Worm (Caenorhabditis elegans) whole organism, L4 larva: ENCODE results near the gene cdh-8.

Source experiments
- D1046.2 ChIP-seq: fragments of 200-800 bp; sonication (Bioruptor generic); IDR thresholded peaks from 2 replicates; pipeline ENCODE4 v1.3.6; 2022; ENCODE audit warnings: missing genetic modification characterization, missing compliant biosample characterization
- F37D6.2 ChIP-seq: sonication (generic microtip); optimal IDR thresholded peaks from 2 replicates; lab custom pipeline; 2016; ENCODE audit warnings: mild to moderate bottlenecking, missing genetic modification characterization, missing compliant biosample characterization
- T20F7.1 ChIP-seq: fragments of 200-800 bp; sonication (Bioruptor generic); optimal IDR thresholded peaks from 2 replicates; lab custom pipeline; 2018; ENCODE audit warnings: mild to moderate bottlenecking, missing genetic modification characterization, missing compliant biosample characterization
- T26A8.4 ChIP-seq: fragments of 200-800 bp; sonication (Bioruptor generic); IDR thresholded peaks from 2 replicates; pipeline ENCODE4 v1.3.6; 2022; ENCODE audit warnings: missing genetic modification characterization, missing compliant biosample characterization
- Y48G9A.11 ChIP-seq: fragments of 200-800 bp; sonication (Bioruptor generic); IDR thresholded peaks from 2 replicates; pipeline ENCODE4 v1.3.6; 2022; ENCODE audit warnings: missing genetic modification reagents, missing genetic modification characterization, missing compliant biosample characterization
- Y5F2A.4 ChIP-seq: fragments of 200-800 bp; sonication (Bioruptor generic); optimal IDR thresholded peaks from 2 replicates; lab custom pipeline; 2018; ENCODE audit warnings: mild to moderate bottlenecking, missing genetic modification characterization, missing compliant biosample characterization
- ZK337.2 ChIP-seq: fragments of 200-800 bp; sonication (Bioruptor generic); IDR thresholded peaks from 2 replicates; pipeline ENCODE4 v1.3.6; 2022; ENCODE audit warnings: missing genetic modification reagents, missing genetic modification characterization, missing compliant biosample characterization
- aha-1 ChIP-seq: fragments of 150-350 bp; peaks from one replicate; lab custom pipeline; 2014; ENCODE audit warnings: missing biosample characterization, missing genetic modification characterization
- arid-1 ChIP-seq: fragments of 200-800 bp; sonication (Bioruptor generic); conservative IDR thresholded peaks from 2 replicates; pipeline ENCODE4 v1.3.6; 2022; ENCODE audit warnings: missing genetic modification reagents, missing genetic modification characterization, missing compliant biosample characterization
- ceh-62 ChIP-seq: sonication (generic microtip); optimal IDR thresholded peaks from 2 replicates; lab custom pipeline; 2017; ENCODE audit warnings: missing biosample characterization, missing genetic modification characterization
- ces-1 ChIP-seq: fragments of 150-350 bp; sonication (generic microtip); optimal IDR thresholded peaks from 4 replicates; lab custom pipeline; 2014; ENCODE audit warnings: missing biosample characterization, missing genetic modification reagents, missing genetic modification characterization
- cey-2 ChIP-seq: sonication (generic microtip); optimal IDR thresholded peaks from 3 replicates; lab custom pipeline; 2017; ENCODE audit warnings: missing genetic modification characterization, mild to moderate bottlenecking, missing compliant biosample characterization, antibody characterized with exemption, borderline replicate concordance; ENCODE audit not compliant: insufficient read depth
- daf-16 ChIP-seq, 3 experiments: sonication (generic microtip); optimal IDR thresholded peaks; 2 replicates each; lab custom pipeline; 2016 to 2017; ENCODE audit warnings: missing genetic modification characterization in 3 of 3, missing genetic modification reagents in 3 of 3, mild to moderate bottlenecking in 2 of 3, missing compliant biosample characterization in 2 of 3, missing biosample characterization in 1 of 3, moderate library complexity in 1 of 3
- dmd-6 ChIP-seq: fragments of 200-800 bp; sonication (Bioruptor generic); IDR thresholded peaks from 2 replicates; pipeline ENCODE4 v1.3.6; 2022; ENCODE audit warnings: missing genetic modification reagents, missing genetic modification characterization, missing compliant biosample characterization
- dmd-9 ChIP-seq: fragments of 200-800 bp; sonication (Bioruptor generic); IDR thresholded peaks from 2 replicates; pipeline ENCODE4 v1.3.6; 2022; ENCODE audit warnings: missing genetic modification reagents, missing genetic modification characterization, missing compliant biosample characterization
- dpl-1 ChIP-seq: fragments of 150-350 bp; optimal IDR thresholded peaks from 2 replicates; lab custom pipeline; 2014; ENCODE audit warnings: missing biosample characterization, missing genetic modification reagents, missing genetic modification characterization
- duxl-1 ChIP-seq: sonication (generic microtip); optimal IDR thresholded peaks from 2 replicates; lab custom pipeline; 2016; ENCODE audit warnings: mild to moderate bottlenecking, missing genetic modification characterization, moderate library complexity, missing compliant biosample characterization; ENCODE audit not compliant: poor library complexity
- egl-27 ChIP-seq: sonication (generic microtip); optimal IDR thresholded peaks from 3 replicates; lab custom pipeline; 2017; ENCODE audit warnings: missing biosample characterization, missing genetic modification reagents, missing genetic modification characterization
- gei-8 ChIP-seq: fragments of 200-800 bp; sonication (Bioruptor generic); optimal IDR thresholded peaks from 2 replicates; lab custom pipeline; 2018; ENCODE audit warnings: mild to moderate bottlenecking, missing genetic modification characterization, missing compliant biosample characterization
- hlh-11 ChIP-seq: fragments of 200-800 bp; sonication (Bioruptor generic); optimal IDR thresholded peaks from 2 replicates; lab custom pipeline; 2018; ENCODE audit warnings: mild to moderate bottlenecking, missing genetic modification characterization, missing compliant biosample characterization
- hlh-30 ChIP-seq: sonication (generic microtip); optimal IDR thresholded peaks from 2 replicates; lab custom pipeline; 2017; ENCODE audit warnings: antibody characterized with exemption, mild to moderate bottlenecking, missing genetic modification characterization, missing compliant biosample characterization; ENCODE audit not compliant: insufficient read depth
- lin-1 ChIP-seq: fragments of 200-800 bp; sonication (Bioruptor generic); IDR thresholded peaks from 2 replicates; pipeline ENCODE4 v1.3.6; 2022; ENCODE audit warnings: missing genetic modification reagents, missing genetic modification characterization, missing compliant biosample characterization
- lin-39 ChIP-seq: fragments of 150-350 bp; optimal IDR thresholded peaks from 2 replicates; lab custom pipeline; 2014; ENCODE audit warnings: missing biosample characterization, missing genetic modification reagents, missing genetic modification characterization
- lir-3 ChIP-seq: sonication (generic microtip); optimal IDR thresholded peaks from 2 replicates; lab custom pipeline; 2016; ENCODE audit warnings: mild to moderate bottlenecking, missing genetic modification characterization, missing compliant biosample characterization
- madf-5 ChIP-seq, 2 experiments: fragments of 200-800 bp; sonication (Bioruptor generic); IDR thresholded peaks; 2 replicates each; pipeline ENCODE4 v1.3.6; 2022; ENCODE audit warnings: missing compliant biosample characterization in 2 of 2, missing genetic modification characterization in 2 of 2
- mdl-1 ChIP-seq, 2 experiments: fragments of 150-350 bp in 1 of 2; sonication (generic microtip) in 1 of 2; optimal IDR thresholded peaks; 2 replicates each; lab custom pipeline; 2014 to 2017; ENCODE audit warnings: missing biosample characterization in 2 of 2, missing genetic modification characterization in 2 of 2
- mdt-29 ChIP-seq: fragments of 200-800 bp; sonication (Bioruptor generic); IDR thresholded peaks from 2 replicates; pipeline ENCODE4 v1.3.6; 2022; ENCODE audit warnings: missing genetic modification reagents, missing genetic modification characterization, missing compliant biosample characterization
- mep-1 ChIP-seq: fragments of 150-350 bp; sonication (generic microtip); optimal IDR thresholded peaks from 3 replicates; lab custom pipeline; 2014; ENCODE audit warnings: missing biosample characterization, missing genetic modification characterization
- mxl-3 ChIP-seq: fragments of 200-800 bp; sonication (Bioruptor generic); optimal IDR thresholded peaks from 2 replicates; lab custom pipeline; 2018; ENCODE audit warnings: mild to moderate bottlenecking, missing genetic modification characterization, missing compliant biosample characterization
- nhr-102 ChIP-seq: sonication (generic microtip); optimal IDR thresholded peaks from 2 replicates; lab custom pipeline; 2016; ENCODE audit warnings: mild to moderate bottlenecking, missing genetic modification characterization, moderate library complexity, missing compliant biosample characterization
- nhr-111 ChIP-seq: fragments of 200-800 bp; sonication (Bioruptor generic); optimal IDR thresholded peaks from 2 replicates; lab custom pipeline; 2018; ENCODE audit warnings: mild to moderate bottlenecking, missing genetic modification characterization, missing compliant biosample characterization
- nhr-25 ChIP-seq: sonication (generic microtip); optimal IDR thresholded peaks from 2 replicates; lab custom pipeline; 2017; ENCODE audit warnings: missing genetic modification characterization, mild to moderate bottlenecking, missing compliant biosample characterization, antibody characterized with exemption, moderate library complexity, borderline replicate concordance; ENCODE audit not compliant: insufficient read depth
- nhr-48 ChIP-seq: sonication (generic microtip); optimal IDR thresholded peaks from 2 replicates; lab custom pipeline; 2016; ENCODE audit warnings: mild to moderate bottlenecking, missing genetic modification characterization, missing compliant biosample characterization
- nhr-76 ChIP-seq: fragments of 150-350 bp; optimal IDR thresholded peaks from 2 replicates; lab custom pipeline; 2014; ENCODE audit warnings: missing biosample characterization, missing genetic modification characterization
- nhr-77 ChIP-seq: fragments of 150-350 bp; optimal IDR thresholded peaks from 2 replicates; lab custom pipeline; 2014; ENCODE audit warnings: missing biosample characterization, missing genetic modification characterization
- pha-4 ChIP-seq, 2 experiments: fragments of 150-350 bp in 1 of 2; fragments of 200-800 bp in 1 of 2; sonication (Bioruptor generic) in 1 of 2; IDR thresholded peaks in 1 of 2; optimal IDR thresholded peaks in 1 of 2; 2 replicates each; pipeline versions ENCODE4 v1.3.6 to Lab custom; 2014 to 2022; ENCODE audit warnings: missing genetic modification characterization in 2 of 2, missing genetic modification reagents in 2 of 2, missing biosample characterization in 1 of 2, missing compliant biosample characterization in 1 of 2
- php-3 ChIP-seq: fragments of 200-800 bp; sonication (Bioruptor generic); IDR thresholded peaks from 2 replicates; pipeline ENCODE4 v1.3.6; 2022; ENCODE audit warnings: missing genetic modification reagents, missing genetic modification characterization, missing compliant biosample characterization
- pqm-1 ChIP-seq: sonication (generic microtip); optimal IDR thresholded peaks from 2 replicates; lab custom pipeline; 2017; ENCODE audit warnings: missing biosample characterization, missing genetic modification characterization
- rbr-2 ChIP-seq: sonication (generic microtip); optimal IDR thresholded peaks from 2 replicates; lab custom pipeline; 2016; ENCODE audit warnings: missing genotype, missing genetic modification characterization, missing compliant biosample characterization
- saeg-2 ChIP-seq: fragments of 200-800 bp; sonication (Bioruptor generic); IDR thresholded peaks from 2 replicates; pipeline ENCODE4 v1.3.6; 2022; ENCODE audit warnings: missing genetic modification reagents, missing genetic modification characterization, missing compliant biosample characterization
- set-16 ChIP-seq: fragments of 200-800 bp; sonication (Bioruptor generic); IDR thresholded peaks from 2 replicates; pipeline ENCODE4 v1.3.6; 2022; ENCODE audit warnings: missing genetic modification reagents, missing genetic modification characterization, missing compliant biosample characterization
- skn-1 ChIP-seq: fragments of 150-350 bp; optimal IDR thresholded peaks from 2 replicates; lab custom pipeline; 2014; ENCODE audit warnings: missing biosample characterization, missing genetic modification characterization
- snpc-1.2 ChIP-seq: fragments of 200-800 bp; sonication (Bioruptor generic); IDR thresholded peaks from 2 replicates; pipeline ENCODE4 v1.3.6; 2022; ENCODE audit warnings: missing genetic modification reagents, missing genetic modification characterization, missing compliant biosample characterization
- tra-1 ChIP-seq: fragments of 200-800 bp; sonication (Bioruptor generic); IDR thresholded peaks from 2 replicates; pipeline ENCODE4 v1.3.6; 2022; ENCODE audit warnings: missing genetic modification reagents, missing genetic modification characterization, missing compliant biosample characterization
- unc-39 ChIP-seq: sonication (generic microtip); optimal IDR thresholded peaks from 2 replicates; lab custom pipeline; 2017; ENCODE audit warnings: missing biosample characterization, missing genetic modification characterization
- unc-62 ChIP-seq, 3 experiments: fragments of 150-350 bp in 1 of 3; sonication (generic microtip); optimal IDR thresholded peaks in 2 of 3; peaks in 1 of 3; 1 replicate in 1 of 3; 2 replicates in 2 of 3; lab custom pipeline; 2014 to 2017; ENCODE audit warnings: missing biosample characterization in 3 of 3, missing genetic modification characterization in 3 of 3, missing genetic modification reagents in 3 of 3, missing genotype in 1 of 3
- zip-11 ChIP-seq: fragments of 200-800 bp; sonication (Bioruptor generic); IDR thresholded peaks from 2 replicates; pipeline ENCODE4 v1.3.6; 2022; ENCODE audit warnings: missing genetic modification characterization, missing compliant biosample characterization
- ztf-11 ChIP-seq: fragments of 150-350 bp; optimal IDR thresholded peaks from 2 replicates; lab custom pipeline; 2014; ENCODE audit warnings: missing biosample characterization, missing genetic modification characterization

Gene cdh-8

ce11 chrIV:295734-296201 is 43.8 kb upstream of the cdh-8 start (continued):
- TF ChIP-seq saeg-2 (GFP tag; lab: Robert Waterston, UW): 0 out of 2 replicates have a peak, but pooled peaks have one; percentile 10
- peak; percentile 52 for TF ChIP-seq mep-1
- peak in 1 of 2 experiments; percentile 92 for TF ChIP-seq unc-62 (GFP tag; optimal IDR thresholded peaks at IDR 0.05 in 1 of 2; lab: Kevin White, UChicago)
- no peak for TF ChIP-seq unc-62 (tag; optimal IDR thresholded peaks at IDR 0.05; lab: Kevin White, UChicago)
- TF ChIP-seq lin-1 (GFP tag; lab: Robert Waterston, UW): no peak; the same call in 1 of the 2 replicates
- TF ChIP-seq T26A8.4: 0 out of 2 replicates have a peak, but pooled peaks have one; percentile 31
- TF ChIP-seq madf-5 (GFP tag; IDR thresholded peaks at IDR 0.05; lab: Robert Waterston, UW): no peak
- TF ChIP-seq tra-1 (GFP tag; lab: Robert Waterston, UW): peak; percentile 60; the same call in 1 of the 2 replicates
- TF ChIP-seq mxl-3 (GFP tag; lab: Kevin White, UChicago): peak; percentile 44
- no peak for TF ChIP-seq egl-27 (tag; lab: Kevin White, UChicago)
- TF ChIP-seq D1046.2 (GFP tag; lab: Robert Waterston, UW): no peak
- TF ChIP-seq snpc-1.2 (GFP tag; lab: Robert Waterston, UW): no peak
- TF ChIP-seq ztf-11 (tag; lab: Kevin White, UChicago): no peak
- peak; percentile 54 for TF ChIP-seq nhr-48 (tag; lab: Kevin White, UChicago)
- TF ChIP-seq T20F7.1 (GFP tag; lab: Kevin White, UChicago): peak; percentile 17
- no peak for TF ChIP-seq lir-3
- no peak for TF ChIP-seq Y5F2A.4
- TF ChIP-seq zip-11: no peak
- no peak for TF ChIP-seq lin-39
- no peak for TF ChIP-seq rbr-2
- no peak for TF ChIP-seq arid-1
- TF ChIP-seq ceh-62 (tag; lab: Kevin White, UChicago): no peak
- TF ChIP-seq dmd-6 (GFP tag; lab: Robert Waterston, UW): peak; percentile 86
- TF ChIP-seq aha-1 (tag; lab: Kevin White, UChicago): peak; percentile 85
- TF ChIP-seq nhr-76: no peak
- TF ChIP-seq nhr-25: no peak
- no peak for TF ChIP-seq nhr-111
- TF ChIP-seq nhr-102 (tag; lab: Kevin White, UChicago): peak; percentile 54
- TF ChIP-seq daf-16 (GFP tag; optimal IDR thresholded peaks at IDR 0.05; lab: Kevin White, UChicago): no peak
- peak; percentile 78 for TF ChIP-seq daf-16 (tag; optimal IDR thresholded peaks at IDR 0.05; lab: Kevin White, UChicago)
- peak; percentile 76 for TF ChIP-seq pqm-1 (tag; lab: Kevin White, UChicago)
- no peak for TF ChIP-seq dmd-9 (GFP tag; lab: Robert Waterston, UW)
- TF ChIP-seq nhr-77 (tag; lab: Kevin White, UChicago): peak; percentile 69
- no peak for TF ChIP-seq ces-1 (GFP tag; lab: Kevin White, UChicago)
- peak; percentile 39 for TF ChIP-seq gei-8
- no peak for TF ChIP-seq duxl-1
- TF ChIP-seq set-16 (GFP tag; lab: Robert Waterston, UW): no peak
- TF ChIP-seq dpl-1 (GFP tag; lab: Kevin White, UChicago): no peak
- peak in 1 of 2 experiments; percentile 18 for TF ChIP-seq mdl-1 (tag; optimal IDR thresholded peaks at IDR 0.05; lab: Kevin White, UChicago)
- TF ChIP-seq Y48G9A.11 (GFP tag; lab: Robert Waterston, UW): no peak
- TF ChIP-seq ZK337.2 (GFP tag; lab: Robert Waterston, UW): no peak

ce11 chrIV:296849-297248 is 42.8 kb upstream of the cdh-8 start:
- peak; percentile 38 for TF ChIP-seq nhr-102 (tag; lab: Kevin White, UChicago)
- no peak for TF ChIP-seq unc-39 (tag; lab: Kevin White, UChicago)
- no peak for TF ChIP-seq skn-1
- peak; percentile 83 for TF ChIP-seq hlh-11
- peak; percentile 20; the same call in 1 of the 2 replicates for TF ChIP-seq pha-4 (GFP tag; IDR thresholded peaks at IDR 0.05; lab: Robert Waterston, UW)
- no peak for TF ChIP-seq pha-4 (tag; optimal IDR thresholded peaks at IDR 0.05; lab: Kevin White, UChicago)
- TF ChIP-seq daf-16 (GFP tag; optimal IDR thresholded peaks at IDR 0.05; lab: Kevin White, UChicago): peak in 1 of 2 experiments; percentile 65
- peak; percentile 99 for TF ChIP-seq daf-16 (tag; optimal IDR thresholded peaks at IDR 0.05; lab: Kevin White, UChicago)
- TF ChIP-seq ces-1 (GFP tag; lab: Kevin White, UChicago): no peak
- TF ChIP-seq hlh-30 (tag; lab: Kevin White, UChicago): peak; percentile 66
- peak; percentile 78; the same call in 1 of the 2 replicates for TF ChIP-seq php-3 (GFP tag; lab: Robert Waterston, UW)
- peak; percentile 80 for TF ChIP-seq nhr-77 (tag; lab: Kevin White, UChicago)
- TF ChIP-seq mdt-29 (GFP tag; lab: Robert Waterston, UW): peak; percentile 32; the same call in 1 of the 2 replicates
- TF ChIP-seq mep-1: peak; percentile 23
- TF ChIP-seq lin-39: no peak
- TF ChIP-seq dmd-6 (GFP tag; lab: Robert Waterston, UW): peak; percentile 92
- TF ChIP-seq cey-2 (tag; lab: Kevin White, UChicago): peak; percentile 24
- TF ChIP-seq F37D6.2 (tag; lab: Kevin White, UChicago): no peak
- TF ChIP-seq nhr-48 (tag; lab: Kevin White, UChicago): peak; percentile 66
